Fruit fly (Drosophila melanogaster) S2 (cell line): ENCODE data around the gene CG31807.

Experiments used
- CG8478 ChIP-seq: fragments of >200 bp; optimal IDR thresholded peaks from 2 replicates; lab custom pipeline; 2018
- CTCF ChIP-seq, 2 experiments: fragments of >200 bp; optimal IDR thresholded peaks; 2 replicates each; lab custom pipeline; 2018

- no peak for TF ChIP-seq CTCF (optimal IDR thresholded peaks at IDR 0.05; lab: Kevin White, UChicago)
- TF ChIP-seq CG8478 (lab: Kevin White, UChicago), result no peak
Measured at dm6 chr2L:16706882-16707775, 23.3 kb upstream of the CG31807 start.
